Fruit fly (Drosophila melanogaster) whole organism, larva: ENCODE results near the gene CG34163.

ENCODE experiments used
- noc ChIP-seq: fragments of 200-800 bp; sonication (Bioruptor generic); optimal IDR thresholded peaks from 3 replicates; lab custom pipeline; 2019; ENCODE audit warnings: missing biosample characterization, mild to moderate bottlenecking, missing genetic modification characterization, moderate library complexity

The CG34163 gene

DNA sequence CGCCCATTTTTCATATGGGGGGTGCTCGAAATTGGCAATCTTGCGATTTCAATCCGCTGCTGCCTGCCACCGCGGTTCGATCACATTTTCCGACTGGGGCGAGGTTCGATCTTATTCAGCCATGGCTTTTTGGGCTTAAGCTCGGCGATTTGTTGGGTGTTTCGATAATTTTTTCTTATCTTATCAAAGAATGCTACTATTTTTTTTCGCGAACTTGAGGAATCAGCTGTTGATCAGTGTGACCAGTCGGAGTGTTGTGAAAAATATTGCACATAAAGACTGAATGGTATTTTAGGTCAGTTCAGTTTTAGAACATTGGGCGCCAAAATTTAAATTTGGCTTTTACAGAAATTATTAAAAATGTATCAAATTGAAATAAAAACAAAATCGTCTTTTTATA lies 32.7 kb downstream of the CG34163 start, which contains the start of gene Wdr81:
Gene Wdr81, minus strand, starts transcription at position 226 of the 400 bp plus-strand sequence.
- no peak for TF ChIP-seq noc (tag; lab: Kevin White, UChicago)

DNA sequence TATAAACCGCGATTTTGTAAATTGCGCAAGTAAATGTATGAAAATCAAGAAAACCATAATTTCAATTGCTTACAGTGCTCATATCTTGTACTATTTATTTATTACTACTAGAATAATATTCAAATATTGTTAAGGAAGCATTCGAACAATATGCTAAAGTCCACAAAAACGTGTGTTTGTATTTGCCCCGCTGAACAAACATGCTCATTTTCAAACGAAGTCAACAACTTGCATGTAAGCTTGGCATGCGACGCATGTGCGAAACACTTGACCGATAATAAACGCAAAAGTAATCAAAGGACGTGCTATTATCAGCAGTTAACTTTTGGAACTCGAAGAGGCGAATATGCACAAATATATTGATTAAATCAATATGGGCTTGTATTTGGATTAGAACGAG lies 33.1 kb downstream of the CG34163 start:
- no peak for TF ChIP-seq noc (tag; lab: Kevin White, UChicago)

DNA sequence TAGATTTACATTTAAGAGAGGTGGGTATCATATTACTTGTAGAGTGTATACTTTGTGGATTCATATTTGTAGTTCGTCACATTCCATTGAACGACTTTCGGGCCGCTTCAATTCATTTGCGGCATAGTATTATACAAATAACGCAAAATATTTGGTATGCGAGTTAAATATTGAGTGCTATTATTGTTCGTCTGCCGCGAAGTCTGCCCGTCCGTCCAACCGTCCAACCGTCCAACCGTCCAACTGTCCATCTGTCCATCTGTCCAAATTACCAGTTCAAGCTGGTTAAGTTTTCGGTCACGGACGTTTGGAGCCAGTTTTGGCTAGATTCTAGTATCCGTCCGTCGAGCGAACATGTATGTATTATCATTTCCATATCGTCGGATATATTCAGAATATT lies 36.0 kb downstream of the CG34163 start:
- no peak for TF ChIP-seq noc (tag; lab: Kevin White, UChicago)

DNA sequence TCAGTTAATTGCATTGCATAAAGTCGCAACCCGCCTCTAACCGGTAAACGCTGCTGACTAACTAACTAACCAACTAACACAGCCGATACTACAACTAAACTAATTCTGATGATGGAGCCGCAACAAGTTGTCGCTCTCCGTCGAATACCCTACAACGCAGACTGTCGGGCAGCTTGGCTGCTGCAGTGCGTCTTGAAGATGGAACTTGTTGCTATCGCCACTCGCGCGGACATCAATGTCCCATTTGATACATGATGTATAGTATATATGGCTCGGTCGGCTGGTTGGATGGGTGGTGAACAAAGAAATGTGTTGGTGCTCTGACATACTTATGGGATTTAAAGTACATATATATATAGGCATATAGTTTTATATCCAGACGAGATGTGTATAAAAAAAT lies 37.4 kb downstream of the CG34163 start:
- no peak for TF ChIP-seq noc (tag; lab: Kevin White, UChicago)

DNA sequence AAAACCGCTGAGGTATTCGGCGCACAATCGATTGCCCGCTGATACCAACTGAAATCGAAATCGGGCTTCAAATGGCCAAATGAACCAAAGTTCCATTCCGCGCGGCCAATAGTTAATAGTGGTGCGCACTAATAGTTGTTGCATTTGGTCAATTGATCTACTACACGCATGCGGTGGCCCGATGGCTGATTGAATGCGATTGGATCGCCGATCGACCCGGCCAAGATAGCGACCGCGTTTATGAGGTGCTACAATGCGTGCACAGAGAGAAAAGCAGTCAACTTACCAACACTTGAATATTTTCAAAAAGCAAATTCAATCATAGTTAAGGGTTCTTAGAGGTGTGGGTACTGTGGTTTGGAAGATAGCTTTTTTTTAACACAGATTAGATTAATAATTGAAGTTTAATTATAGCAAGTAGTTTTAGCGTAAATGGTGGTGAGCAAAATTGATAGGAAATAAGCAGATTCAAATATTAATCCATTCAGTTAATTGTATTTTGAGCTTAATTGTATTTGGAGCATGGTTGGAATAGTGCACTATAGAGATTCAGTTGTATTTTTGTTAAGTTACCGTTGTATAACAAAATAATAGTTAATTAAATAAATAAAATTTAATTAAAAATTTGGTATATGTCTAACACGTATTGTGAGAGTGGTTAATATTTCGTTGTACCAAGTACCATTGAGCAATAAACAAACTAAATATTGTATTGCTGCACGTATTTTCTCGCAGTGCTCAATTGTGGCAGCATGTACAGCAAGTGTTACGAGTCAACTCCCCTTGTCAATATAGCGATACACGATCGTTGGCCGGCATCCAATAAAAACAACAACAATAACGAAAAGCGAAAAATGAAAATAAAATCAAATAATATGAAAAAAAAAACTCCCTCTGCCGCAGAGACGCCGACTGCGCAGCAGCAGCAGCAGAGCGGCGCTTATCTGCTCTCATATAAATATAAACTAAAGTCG lies 38.7 kb downstream of the CG34163 start:
- TF ChIP-seq noc (tag; lab: Kevin White, UChicago): peak; percentile 51

DNA sequence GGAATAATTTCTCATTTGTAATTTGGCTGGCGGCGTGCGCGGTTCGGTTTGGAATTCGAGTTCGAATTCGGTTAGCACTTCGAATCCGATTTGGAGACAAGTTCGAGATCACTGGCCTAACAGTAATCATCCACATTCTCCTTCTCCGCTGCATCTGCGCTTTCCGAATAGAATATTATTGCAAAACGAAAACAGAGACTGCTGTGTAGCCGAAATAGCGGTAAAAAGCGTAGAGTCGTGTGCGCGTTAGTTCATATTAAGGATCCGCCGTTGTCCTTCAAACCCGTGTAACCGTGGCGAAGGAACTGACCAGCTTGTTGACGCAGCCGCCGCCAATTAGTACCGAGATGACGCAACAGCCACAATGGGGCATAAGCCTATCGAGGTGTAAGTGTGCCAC lies 39.4 kb downstream of the CG34163 start, which contains the start of gene dmGlut:
Gene dmGlut, plus strand, starts transcription at position 4 of the 400 bp plus-strand sequence.
- TF ChIP-seq noc (tag; lab: Kevin White, UChicago): no peak

DNA sequence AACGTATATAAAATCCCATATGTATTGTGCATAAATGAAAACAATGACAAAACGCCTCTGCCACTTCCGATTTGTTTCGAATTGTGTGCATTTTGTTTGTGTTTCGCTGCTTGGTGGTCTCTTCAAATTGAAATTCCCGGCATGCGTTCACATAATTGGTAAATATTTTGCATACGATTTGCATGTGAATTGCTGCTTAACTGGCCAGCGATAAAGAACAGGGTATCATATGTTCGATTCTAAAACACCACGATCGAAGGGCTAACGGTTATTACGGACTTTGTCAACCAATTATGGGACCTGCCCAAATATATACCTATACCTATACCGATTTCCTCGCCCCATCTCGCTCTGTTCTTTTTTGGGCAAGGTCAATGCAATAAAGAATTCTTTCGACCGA lies 40.0 kb downstream of the CG34163 start:
- no peak for TF ChIP-seq noc (tag; lab: Kevin White, UChicago)

DNA sequence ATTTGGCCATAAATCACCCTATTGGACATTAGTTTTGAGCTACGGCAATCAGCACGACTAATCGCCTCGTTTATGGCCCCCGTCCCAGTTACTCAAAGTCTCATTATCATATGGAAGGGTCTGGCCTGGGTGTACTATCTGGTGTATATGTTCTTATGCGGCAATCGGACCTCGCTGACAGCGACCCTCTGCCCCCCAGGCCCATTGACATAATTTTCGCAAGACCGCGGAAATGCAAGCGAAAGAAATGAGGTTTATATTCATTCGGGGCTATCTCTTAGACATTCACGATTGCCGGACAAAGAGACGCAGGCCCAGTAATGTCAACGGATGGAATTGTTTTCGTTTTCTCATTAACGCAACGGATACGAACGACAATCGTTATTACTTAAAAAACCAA lies 40.7 kb downstream of the CG34163 start:
- no peak for TF ChIP-seq noc (tag; lab: Kevin White, UChicago)

DNA sequence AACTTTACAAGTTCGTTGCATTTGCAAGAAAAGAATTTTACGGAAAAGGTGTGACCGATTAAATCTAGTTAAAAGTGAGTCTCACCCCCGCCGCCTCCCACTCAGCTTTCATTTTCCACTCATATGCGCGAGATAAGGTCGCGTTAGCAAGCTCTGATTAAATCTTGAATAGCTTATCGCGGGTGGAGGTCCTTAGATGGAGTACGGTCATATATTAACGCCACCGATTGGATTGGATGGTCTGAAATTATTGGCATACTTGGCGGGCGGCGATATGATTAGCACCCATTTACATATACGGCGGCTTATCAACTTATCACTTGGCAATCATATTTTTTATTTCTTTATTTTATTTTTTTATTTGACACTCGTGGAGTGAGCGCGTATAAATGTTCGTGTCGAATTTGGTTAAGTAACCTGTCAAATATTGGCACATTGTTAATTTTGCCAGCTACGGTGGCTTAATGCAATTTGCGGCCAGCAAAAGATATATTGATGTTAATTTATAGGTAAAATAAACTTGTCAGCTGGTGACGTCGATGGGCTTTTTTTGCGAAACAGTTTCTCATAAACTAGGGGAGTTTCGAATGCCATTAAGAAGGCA lies 41.6 kb downstream of the CG34163 start:
- TF ChIP-seq noc (tag; lab: Kevin White, UChicago): peak; percentile 89

DNA sequence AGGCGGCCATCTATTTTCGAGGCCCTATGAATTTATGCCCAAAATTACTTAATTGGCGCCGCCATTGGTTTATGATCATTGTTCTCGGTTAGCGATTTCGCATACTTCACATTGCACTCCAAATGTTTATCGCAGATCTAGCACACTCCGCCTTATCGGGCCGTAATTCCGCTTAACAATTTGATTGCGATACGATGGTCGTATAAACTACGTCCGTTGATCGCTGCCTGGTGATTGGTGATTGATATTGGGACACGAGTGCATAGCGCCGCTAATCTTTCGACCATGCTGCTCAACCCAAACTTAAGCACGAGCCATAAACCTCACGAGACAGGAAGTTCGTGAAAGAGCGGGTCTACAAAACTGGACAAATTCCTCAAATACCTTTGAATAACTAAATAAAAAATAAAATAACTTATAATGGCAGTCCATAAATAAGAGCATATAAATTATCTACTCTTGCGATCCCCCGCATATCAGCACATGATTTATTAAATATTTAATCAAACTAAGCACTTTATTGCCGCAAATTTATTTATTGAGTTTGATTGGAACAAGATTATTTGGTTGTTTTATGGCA lies 42.6 kb downstream of the CG34163 start:
- peak; percentile 79 for TF ChIP-seq noc (tag; lab: Kevin White, UChicago)

DNA sequence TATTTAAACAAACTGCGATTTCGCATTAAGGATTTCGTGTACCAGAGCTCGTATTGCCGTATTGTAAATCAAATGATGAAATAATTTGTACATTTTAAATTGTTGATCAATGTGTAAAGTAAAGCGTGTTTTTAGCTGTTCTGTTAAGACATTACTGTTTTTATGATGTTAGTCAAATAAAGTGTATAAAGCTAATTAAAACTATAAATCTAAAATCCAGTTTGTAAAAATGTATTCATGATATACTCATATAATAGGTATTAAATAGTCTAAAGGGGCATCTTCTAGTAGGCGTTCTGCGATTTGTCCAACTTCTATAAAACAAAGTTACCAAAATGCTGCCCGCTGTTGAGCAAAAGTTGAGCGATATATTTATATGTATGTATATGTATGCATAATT lies 45.8 kb downstream of the CG34163 start, which contains the start of gene CG18788:
Gene CG18788, plus strand, starts transcription at position 301 of the 400 bp plus-strand sequence.
- no peak for TF ChIP-seq noc (tag; lab: Kevin White, UChicago)

DNA sequence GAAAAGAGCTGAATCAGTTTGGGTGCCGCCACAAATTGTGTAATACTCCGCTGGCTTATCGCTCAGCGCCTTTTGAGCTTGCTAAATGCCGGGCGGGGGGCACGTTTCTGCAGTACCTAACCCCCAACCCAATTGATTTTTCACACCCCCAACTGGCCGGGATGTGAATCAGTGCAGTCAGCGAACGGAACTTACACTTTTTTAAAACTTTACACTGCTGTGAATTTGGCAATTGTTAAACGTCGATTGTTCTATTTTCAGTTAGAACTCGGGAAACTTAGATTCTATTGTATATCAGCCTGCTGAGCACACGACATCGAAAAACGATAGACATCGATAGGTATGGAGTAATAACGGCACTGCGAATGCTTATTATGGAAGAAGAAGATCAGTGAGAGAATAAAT lies 50.1 kb downstream of the CG34163 start, which contains the start of gene Tom70:
Gene Tom70, minus strand, starts transcription at position 335 of the 405 bp plus-strand sequence.
- no peak for TF ChIP-seq noc (tag; lab: Kevin White, UChicago)
